Worm (Caenorhabditis elegans): Measurements from ENCODE around the gene R02D5.1.

- TF ChIP-seq lin-15B (tag; optimal IDR thresholded peaks at IDR 0.05) (no peak), nhr-11 (tag; optimal IDR thresholded peaks at IDR 0.05) (no peak)
Measured at ce11 chrV:14464368-14464767, 43.7 kb upstream of the R02D5.1 start, which contains the start of gene F08H9.4.

All from whole organism, L4 larva.